Fruit fly (Drosophila melanogaster): Measurements from ENCODE around the gene Tom40.
A peak's percentile ranks its signal among the peaks of the same experiment; 100 is the strongest.

Tom40 gene

dm6 chrX:7703865-7704221 lies 32.9 kb upstream of the Tom40 start:
- TF ChIP-seq svp (GFP tag): no peak
- TF ChIP-seq CG6854 (GFP tag; optimal IDR thresholded peaks at IDR 0.05): no peak
- no peak for TF ChIP-seq Sox102F (GFP tag; optimal IDR thresholded peaks at IDR 0.05)
- no peak for TF ChIP-seq Ets96B (tag; optimal IDR thresholded peaks at IDR 0.05)
- TF ChIP-seq Hr39 (GFP tag; optimal IDR thresholded peaks at IDR 0.05): no peak

- TF ChIP-seq CG7368 (GFP tag; optimal IDR thresholded peaks at IDR 0.05) (no peak), vri (GFP tag; optimal IDR thresholded peaks at IDR 0.05) (peak; percentile 36), CG9139 (GFP tag; optimal IDR thresholded peaks at IDR 0.05) (no peak), Hr39 (GFP tag; optimal IDR thresholded peaks at IDR 0.05) (peak; percentile 25), Eip75B (GFP tag; optimal IDR thresholded peaks at IDR 0.05) (no peak), CG3032 (tag; optimal IDR thresholded peaks at IDR 0.05) (no peak), svp (GFP tag) (peak; percentile 71), CG8632 (GFP tag; optimal IDR thresholded peaks at IDR 0.05) (no peak), CG6163 (GFP tag; IDR thresholded peaks at IDR 0.05) (peak; percentile 7; the same call in 2 of the 3 replicates), achi (GFP tag; optimal IDR thresholded peaks at IDR 0.05) (no peak), OdsH (GFP tag; optimal IDR thresholded peaks at IDR 0.05) (peak; percentile 0), Sox102F (GFP tag; optimal IDR thresholded peaks at IDR 0.05) (peak; percentile 41), lz (GFP tag; optimal IDR thresholded peaks at IDR 0.05) (peak; percentile 6), topi (GFP tag; optimal IDR thresholded peaks at IDR 0.05) (peak; percentile 24), Ets96B (tag; optimal IDR thresholded peaks at IDR 0.05) (no peak), Smox (GFP tag; optimal IDR thresholded peaks at IDR 0.05) (peak; percentile 10), Met (GFP tag; optimal IDR thresholded peaks at IDR 0.05) (peak; percentile 29), fkh (GFP tag; optimal IDR thresholded peaks at IDR 0.05) (peak; percentile 48), acj6 (GFP tag; optimal IDR thresholded peaks at IDR 0.05) (no peak), Eip78C (GFP tag) (peak; percentile 74)
These were observed 32.2 kb upstream of the Tom40 start for dm6 chrX:7704262-7705174.

dm6 chrX:7705175-7706097 lies 31.3 kb upstream of the Tom40 start:
- TF ChIP-seq Eip78C (GFP tag) (peak; percentile 99), spab (GFP tag; optimal IDR thresholded peaks at IDR 0.05) (peak; percentile 90), fkh (GFP tag; optimal IDR thresholded peaks at IDR 0.05) (peak; percentile 79), Sox15 (GFP tag; optimal IDR thresholded peaks at IDR 0.05) (peak; percentile 87), esn (GFP tag; optimal IDR thresholded peaks at IDR 0.05) (peak; percentile 95), CG3919 (GFP tag; optimal IDR thresholded peaks at IDR 0.05) (peak; percentile 94), Ets96B (tag; optimal IDR thresholded peaks at IDR 0.05) (peak; percentile 92), CG4318 (GFP tag; optimal IDR thresholded peaks at IDR 0.05) (peak; percentile 94), Sox14 (GFP tag; optimal IDR thresholded peaks at IDR 0.05) (peak; percentile 90), CG15336 (GFP tag; IDR thresholded peaks at IDR 0.05) (peak; percentile 90), Met (GFP tag; optimal IDR thresholded peaks at IDR 0.05) (peak; percentile 95), svp (GFP tag) (peak; percentile 96), eg (GFP tag; IDR thresholded peaks at IDR 0.05) (peak; percentile 79), Eip93F (GFP tag; optimal IDR thresholded peaks at IDR 0.05) (peak; percentile 90), CG8632 (GFP tag; optimal IDR thresholded peaks at IDR 0.05) (peak; percentile 92), dac (GFP tag; optimal IDR thresholded peaks at IDR 0.05) (peak; percentile 89), CG1621 (tag; optimal IDR thresholded peaks at IDR 0.05) (peak; percentile 80), CG10631 (GFP tag; optimal IDR thresholded peaks at IDR 0.05) (peak; percentile 94), Sox102F (GFP tag; optimal IDR thresholded peaks at IDR 0.05) (peak; percentile 92), fd85E (GFP tag; optimal IDR thresholded peaks at IDR 0.05) (peak; percentile 41), Gug (GFP tag; IDR thresholded peaks at IDR 0.05) (peak; percentile 88), CG6163 (GFP tag; IDR thresholded peaks at IDR 0.05) (peak; percentile 80), pdm3 (GFP tag; optimal IDR thresholded peaks at IDR 0.05) (peak; percentile 95), lz (GFP tag; optimal IDR thresholded peaks at IDR 0.05) (peak; percentile 94), CG11294 (GFP tag; IDR thresholded peaks at IDR 0.05) (peak; percentile 83), CG32006 (GFP tag; optimal IDR thresholded peaks at IDR 0.05) (peak; percentile 96), ss (GFP tag; optimal IDR thresholded peaks at IDR 0.05) (peak; percentile 83 to 95), Lpt (GFP tag; optimal IDR thresholded peaks at IDR 0.05) (peak; percentile 91), cyc (GFP tag; optimal IDR thresholded peaks at IDR 0.05) (peak; percentile 91), Blimp-1 (GFP tag; optimal IDR thresholded peaks at IDR 0.05) (peak; percentile 84), topi (GFP tag; optimal IDR thresholded peaks at IDR 0.05) (peak; percentile 95), CG11762 (GFP tag; optimal IDR thresholded peaks at IDR 0.05; ENCODE audit: insufficient read depth) (peak; percentile 95)
